Fruit fly (Drosophila melanogaster) whole organism, embryonic: ENCODE measurements around the gene dmrt11E.

Experiments used
- Ada2b ChIP-seq: fragments of 200-800 bp; sonication (Bioruptor generic); IDR thresholded peaks from 2 replicates; pipeline ENCODE4 v1.3.6; 2022; ENCODE audit warnings: missing biosample characterization, missing genetic modification characterization
- CG10431 ChIP-seq: fragments of 200-800 bp; sonication (Bioruptor generic); optimal IDR thresholded peaks from 3 replicates; lab custom pipeline; 2018; ENCODE audit warnings: missing biosample characterization, mild to moderate bottlenecking, missing genetic modification characterization
- CG11504 ChIP-seq: fragments of 200-800 bp; sonication (Bioruptor generic); optimal IDR thresholded peaks from 3 replicates; lab custom pipeline; 2019; ENCODE audit warnings: missing biosample characterization, mild to moderate bottlenecking, missing genetic modification characterization, moderate library complexity
- CG12071 ChIP-seq: fragments of 200-800 bp; sonication (Bioruptor generic); optimal IDR thresholded peaks from 3 replicates; lab custom pipeline; 2018; ENCODE audit warnings: missing biosample characterization, mild to moderate bottlenecking, missing genetic modification characterization
- CG12391 ChIP-seq: fragments of 200-800 bp; sonication (Bioruptor generic); optimal IDR thresholded peaks from 3 replicates; lab custom pipeline; 2018; ENCODE audit warnings: missing biosample characterization, mild to moderate bottlenecking, missing genetic modification characterization, moderate library complexity
- CG13296 ChIP-seq: fragments of 200-800 bp; sonication (Bioruptor generic); optimal IDR thresholded peaks from 3 replicates; lab custom pipeline; 2018; ENCODE audit warnings: missing biosample characterization, mild to moderate bottlenecking, missing genetic modification characterization
- CG14014 ChIP-seq: fragments of 200-800 bp; sonication (Bioruptor generic); IDR thresholded peaks from 2 replicates; pipeline ENCODE4 v1.3.6; 2022; ENCODE audit warnings: missing biosample characterization, missing genetic modification characterization
- CG15696 ChIP-seq: fragments of 200-800 bp; sonication (Bioruptor generic); optimal IDR thresholded peaks from 2 replicates; lab custom pipeline; 2019; ENCODE audit warnings: missing biosample characterization, mild to moderate bottlenecking, missing genetic modification characterization, moderate library complexity
- CG1602 ChIP-seq: fragments of 200-800 bp; sonication (Bioruptor generic); optimal IDR thresholded peaks from 3 replicates; lab custom pipeline; 2016; ENCODE audit warnings: missing biosample characterization, missing genetic modification characterization
- CG17612 ChIP-seq: fragments of 200-800 bp; sonication (Bioruptor generic); IDR thresholded peaks from 2 replicates; pipeline ENCODE4 v1.3.6; 2022; ENCODE audit warnings: missing biosample characterization, missing genetic modification characterization
- CG18619 ChIP-seq: fragments of 200-800 bp; sonication (Bioruptor generic); optimal IDR thresholded peaks from 3 replicates; lab custom pipeline; 2017; ENCODE audit warnings: missing biosample characterization, mild to moderate bottlenecking, missing genetic modification characterization
- CG2889 ChIP-seq: fragments of 200-800 bp; sonication (Bioruptor generic); IDR thresholded peaks from 3 replicates; pipeline ENCODE4 v1.3.6; 2022; ENCODE audit warnings: missing biosample characterization, missing genetic modification characterization
- CG32767 ChIP-seq: fragments of 200-800 bp; sonication (Bioruptor generic); IDR thresholded peaks from 2 replicates; pipeline ENCODE4 v1.3.6; 2022; ENCODE audit warnings: missing biosample characterization, missing genetic modification characterization
- CG33213 ChIP-seq: fragments of 200-800 bp; sonication (Bioruptor generic); optimal IDR thresholded peaks from 3 replicates; lab custom pipeline; 2016; ENCODE audit warnings: missing biosample characterization, missing genetic modification characterization
- CG4328 ChIP-seq: fragments of 200-800 bp; sonication (Bioruptor generic); optimal IDR thresholded peaks from 3 replicates; lab custom pipeline; 2017; ENCODE audit warnings: missing biosample characterization, missing genetic modification reagents, missing genetic modification characterization
- CG5953 ChIP-seq: fragments of 200-800 bp; sonication (Bioruptor generic); IDR thresholded peaks from 2 replicates; pipeline ENCODE4 v1.3.6; 2022; ENCODE audit warnings: missing biosample characterization, missing genetic modification characterization
- CG6683 ChIP-seq: fragments of 200-800 bp; sonication (Bioruptor generic); optimal IDR thresholded peaks from 2 replicates; lab custom pipeline; 2017; ENCODE audit warnings: missing biosample characterization, mild to moderate bottlenecking, missing genetic modification characterization, missing genetic modification reagents
- CG7786 ChIP-seq: fragments of 200-800 bp; sonication (Bioruptor generic); optimal IDR thresholded peaks from 2 replicates; lab custom pipeline; 2016; ENCODE audit warnings: missing biosample characterization, missing genetic modification characterization
- CG8290 ChIP-seq, 3 experiments: fragments of 200-800 bp; sonication (Bioruptor generic); optimal IDR thresholded peaks; 2 replicates each; lab custom pipeline; 2016 to 2019; ENCODE audit warnings: missing biosample characterization in 3 of 3, missing genetic modification characterization in 3 of 3, mild to moderate bottlenecking in 2 of 3, moderate library complexity in 1 of 3
- Chrac-16 ChIP-seq: fragments of 200-800 bp; sonication (Bioruptor generic); optimal IDR thresholded peaks from 3 replicates; lab custom pipeline; 2016; ENCODE audit warnings: missing biosample characterization, missing genetic modification characterization
- Dp ChIP-seq: fragments of 200-800 bp; sonication (Bioruptor generic); optimal IDR thresholded peaks from 2 replicates; lab custom pipeline; 2018; ENCODE audit warnings: missing biosample characterization, mild to moderate bottlenecking, missing genetic modification characterization, moderate library complexity
- Eip74EF ChIP-seq, 2 experiments: fragments of 200-800 bp in 1 of 2; fragments of >200 bp in 1 of 2; sonication (Bioruptor generic) in 1 of 2; optimal IDR thresholded peaks; 2 replicates each; lab custom pipeline; 2017 to 2019; ENCODE audit warnings: missing biosample characterization in 2 of 2, missing genetic modification characterization in 2 of 2, mild to moderate bottlenecking in 1 of 2, moderate library complexity in 1 of 2
- Fer1 ChIP-seq: fragments of 200-800 bp; sonication (Bioruptor generic); optimal IDR thresholded peaks from 2 replicates; lab custom pipeline; 2017; ENCODE audit warnings: missing biosample characterization, mild to moderate bottlenecking, missing genetic modification characterization
- H15 ChIP-seq: fragments of 200-800 bp; sonication (Bioruptor generic); IDR thresholded peaks from 3 replicates; pipeline ENCODE4 v1.3.6; 2022; ENCODE audit warnings: missing biosample characterization, missing genetic modification characterization
- Lpt ChIP-seq: fragments of >200 bp; optimal IDR thresholded peaks from 2 replicates; lab custom pipeline; 2018; ENCODE audit warnings: missing biosample characterization, missing genetic modification characterization
- Med ChIP-seq: fragments of 200-800 bp; sonication (Bioruptor generic); peaks from one replicate; lab custom pipeline; 2016; ENCODE audit warnings: missing biosample characterization, missing genetic modification characterization, mild to moderate bottlenecking, inconsistent platforms, moderate library complexity
- Nf-YC ChIP-seq: fragments of 200-800 bp; optimal IDR thresholded peaks from 3 replicates; lab custom pipeline; 2019; ENCODE audit warnings: missing biosample characterization, mild to moderate bottlenecking, missing genetic modification characterization, moderate library complexity
- Opbp ChIP-seq: fragments of 200-800 bp; sonication (Bioruptor generic); IDR thresholded peaks from 3 replicates; pipeline ENCODE4 v1.3.6; 2022; ENCODE audit warnings: missing biosample characterization, missing genetic modification characterization; ENCODE audit not compliant: partially characterized antibody
- Optix ChIP-seq: fragments of 200-800 bp; sonication (Bioruptor generic); IDR thresholded peaks from 3 replicates; pipeline ENCODE4 v1.3.6; 2022; ENCODE audit warnings: missing biosample characterization, missing genetic modification characterization
- Pdp1 ChIP-seq, 2 experiments: fragments of 200-800 bp; sonication (Bioruptor generic); optimal IDR thresholded peaks; 3 replicates each; lab custom pipeline; 2016; ENCODE audit warnings: missing biosample characterization in 2 of 2, missing genetic modification characterization in 2 of 2, mild to moderate bottlenecking in 1 of 2, moderate library complexity in 1 of 2
- Rfx ChIP-seq: fragments of 200-800 bp; sonication (Bioruptor generic); IDR thresholded peaks from 2 replicates; pipeline ENCODE4 v1.3.6; 2022; ENCODE audit warnings: missing biosample characterization, missing genetic modification characterization
- bsh ChIP-seq, 2 experiments: fragments of 200-800 bp; sonication (Bioruptor generic); optimal IDR thresholded peaks; 2 replicates each; lab custom pipeline; 2017 to 2018; ENCODE audit warnings: mild to moderate bottlenecking in 2 of 2, missing biosample characterization in 2 of 2, missing genetic modification characterization in 2 of 2, moderate library complexity in 1 of 2
- chm ChIP-seq: fragments of 200-800 bp; sonication (Bioruptor generic); IDR thresholded peaks from 2 replicates; pipeline ENCODE4 v1.3.6; 2022; ENCODE audit warnings: missing biosample characterization, missing genetic modification characterization
- chn ChIP-seq: fragments of 200-800 bp; sonication (Bioruptor generic); optimal IDR thresholded peaks from 2 replicates; lab custom pipeline; 2016; ENCODE audit warnings: missing biosample characterization, missing genetic modification characterization
- crp ChIP-seq, 2 experiments: fragments of 200-800 bp; sonication (Bioruptor generic); optimal IDR thresholded peaks; 2 replicates in 1 of 2; 3 replicates in 1 of 2; lab custom pipeline; 2017; ENCODE audit warnings: missing biosample characterization in 2 of 2, missing genetic modification characterization in 2 of 2, mild to moderate bottlenecking in 1 of 2, moderate library complexity in 1 of 2
- cwo ChIP-seq: fragments of 200-800 bp; sonication (Bioruptor generic); optimal IDR thresholded peaks from 3 replicates; lab custom pipeline; 2017; ENCODE audit warnings: missing biosample characterization, missing genetic modification characterization, mild to moderate bottlenecking, moderate library complexity, missing genetic modification reagents
- dysf ChIP-seq: fragments of 200-800 bp; sonication (Bioruptor generic); IDR thresholded peaks from 3 replicates; pipeline ENCODE4 v1.3.6; 2022; ENCODE audit warnings: missing biosample characterization, missing genetic modification characterization
- hth ChIP-seq: fragments of >200 bp; optimal IDR thresholded peaks from 2 replicates; lab custom pipeline; 2017; ENCODE audit warnings: inconsistent platforms
- jumu ChIP-seq: fragments of 200-800 bp; sonication (Bioruptor generic); optimal IDR thresholded peaks from 3 replicates; lab custom pipeline; 2016; ENCODE audit warnings: missing biosample characterization, missing genetic modification characterization
- ken ChIP-seq: fragments of 200-800 bp; sonication (Bioruptor generic); IDR thresholded peaks from 3 replicates; pipeline ENCODE4 v1.3.6; 2022; ENCODE audit warnings: missing biosample characterization, missing genetic modification characterization
- lab ChIP-seq: fragments of 200-800 bp; sonication (Bioruptor generic); optimal IDR thresholded peaks from 3 replicates; lab custom pipeline; 2017; ENCODE audit warnings: missing biosample characterization, missing genetic modification characterization, mild to moderate bottlenecking, moderate library complexity, missing genetic modification reagents
- nerfin-1 ChIP-seq: fragments of 200-800 bp; sonication (Bioruptor generic); optimal IDR thresholded peaks from 3 replicates; lab custom pipeline; 2019; ENCODE audit warnings: missing biosample characterization, mild to moderate bottlenecking, missing genetic modification characterization, moderate library complexity
- org-1 ChIP-seq: fragments of 200-800 bp; sonication (Bioruptor generic); optimal IDR thresholded peaks from 2 replicates; lab custom pipeline; 2017; ENCODE audit warnings: missing biosample characterization, missing genetic modification characterization
- pb ChIP-seq: fragments of 200-800 bp; sonication (Bioruptor generic); optimal IDR thresholded peaks from 3 replicates; lab custom pipeline; 2016; ENCODE audit warnings: missing biosample characterization, missing genetic modification characterization
- peb ChIP-seq: fragments of 200-800 bp; sonication (Bioruptor generic); IDR thresholded peaks from 2 replicates; pipeline ENCODE4 v1.3.6; 2022; ENCODE audit warnings: missing biosample characterization, missing genetic modification characterization
- repo ChIP-seq: fragments of 200-800 bp; sonication (Bioruptor generic); optimal IDR thresholded peaks from 2 replicates; lab custom pipeline; 2016; ENCODE audit warnings: missing biosample characterization, missing genetic modification characterization
- sd ChIP-seq: fragments of 200-800 bp; sonication (Bioruptor generic); optimal IDR thresholded peaks from 3 replicates; lab custom pipeline; 2018; ENCODE audit warnings: missing biosample characterization, mild to moderate bottlenecking, missing genetic modification characterization, moderate library complexity
- shn ChIP-seq: fragments of 200-800 bp; sonication (Bioruptor generic); optimal IDR thresholded peaks from 3 replicates; lab custom pipeline; 2016; ENCODE audit warnings: missing biosample characterization, missing genetic modification characterization
- ssp ChIP-seq: fragments of 200-800 bp; sonication (Bioruptor generic); IDR thresholded peaks from 2 replicates; pipeline ENCODE4 v1.3.6; 2022; ENCODE audit warnings: missing biosample characterization, missing genetic modification characterization
- yki ChIP-seq: fragments of >200 bp; optimal IDR thresholded peaks from 3 replicates; lab custom pipeline; 2018
- zfh2 ChIP-seq: fragments of 200-800 bp; sonication (Bioruptor generic); optimal IDR thresholded peaks from 2 replicates; lab custom pipeline; 2016; ENCODE audit warnings: missing biosample characterization, missing genetic modification characterization

The dmrt11E gene

dm6 chrX:13322405-13322804 lies 45.6 kb upstream of the dmrt11E start (continued):
- TF ChIP-seq hth (lab: Kevin White, UChicago) (no peak), CG12391 (no peak), ken (GFP tag; lab: Robert Waterston, UW) (no peak), zfh2 (GFP tag; lab: Kevin White, UChicago) (no peak), CG5953 (no peak), Opbp (GFP tag; lab: Robert Waterston, UW) (no peak), CG13296 (GFP tag; lab: Kevin White, UChicago) (peak; percentile 33), Fer1 (peak; percentile 55), nerfin-1 (tag; lab: Kevin White, UChicago) (no peak), chn (GFP tag; lab: Kevin White, UChicago) (no peak), jumu (no peak), Pdp1 (GFP tag; optimal IDR thresholded peaks at IDR 0.05; lab: Kevin White, UChicago) (no peak), Lpt (no peak), Med (GFP tag; lab: Kevin White, UChicago) (peak; percentile 75), Ada2b (GFP tag; lab: Robert Waterston, UW) (no peak), Rfx (peak; percentile 38; the same call in 1 of the 2 replicates), CG33213 (GFP tag; lab: Kevin White, UChicago) (no peak), lab (GFP tag; lab: Kevin White, UChicago) (peak; percentile 70), Chrac-16 (GFP tag; lab: Kevin White, UChicago) (no peak), CG11504 (tag; lab: Kevin White, UChicago) (peak; percentile 20), dysf (GFP tag; lab: Robert Waterston, UW) (no peak), CG7786 (no peak), repo (GFP tag; lab: Kevin White, UChicago) (no peak), H15 (GFP tag; lab: Robert Waterston, UW) (no peak), cwo (GFP tag; lab: Kevin White, UChicago) (peak; percentile 62), pb (GFP tag; lab: Kevin White, UChicago) (no peak), sd (tag; lab: Kevin White, UChicago) (peak; percentile 17), chm (no peak), CG10431 (GFP tag; lab: Kevin White, UChicago) (no peak), CG32767 (no peak), Nf-YC (tag; lab: Kevin White, UChicago) (no peak), CG4328 (GFP tag; lab: Kevin White, UChicago) (peak; percentile 2), CG18619 (GFP tag; lab: Kevin White, UChicago) (no peak), CG15696 (tag; lab: Kevin White, UChicago) (no peak), CG6683 (GFP tag; lab: Kevin White, UChicago) (no peak), Eip74EF (GFP tag; optimal IDR thresholded peaks at IDR 0.05; lab: Kevin White, UChicago) (no peak), yki (lab: Kevin White, UChicago) (no peak), bsh (GFP tag; optimal IDR thresholded peaks at IDR 0.05; lab: Kevin White, UChicago) (no peak), shn (GFP tag; lab: Kevin White, UChicago) (no peak), CG2889 (GFP tag; lab: Robert Waterston, UW) (no peak), CG17612 (GFP tag; lab: Robert Waterston, UW) (no peak), CG8290 (GFP tag; optimal IDR thresholded peaks at IDR 0.05; lab: Kevin White, UChicago) (no peak), CG8290 (tag; optimal IDR thresholded peaks at IDR 0.05; lab: Kevin White, UChicago) (peak in 1 of 2 experiments; percentile 29), CG12071 (GFP tag; lab: Kevin White, UChicago) (no peak), Dp (GFP tag; lab: Kevin White, UChicago) (no peak), Optix (GFP tag; lab: Robert Waterston, UW) (peak; percentile 10; the same call in 1 of the 3 replicates), org-1 (no peak), CG14014 (GFP tag; lab: Robert Waterston, UW) (0 out of 2 replicates have a peak, but pooled peaks have one; percentile 5), crp (GFP tag; optimal IDR thresholded peaks at IDR 0.05; lab: Kevin White, UChicago) (no peak), CG1602 (GFP tag; lab: Kevin White, UChicago) (no peak), peb (GFP tag; lab: Robert Waterston, UW) (no peak), ssp (no peak)
